Fruit fly (Drosophila melanogaster): ENCODE results near the gene Npc2c.

DNA sequence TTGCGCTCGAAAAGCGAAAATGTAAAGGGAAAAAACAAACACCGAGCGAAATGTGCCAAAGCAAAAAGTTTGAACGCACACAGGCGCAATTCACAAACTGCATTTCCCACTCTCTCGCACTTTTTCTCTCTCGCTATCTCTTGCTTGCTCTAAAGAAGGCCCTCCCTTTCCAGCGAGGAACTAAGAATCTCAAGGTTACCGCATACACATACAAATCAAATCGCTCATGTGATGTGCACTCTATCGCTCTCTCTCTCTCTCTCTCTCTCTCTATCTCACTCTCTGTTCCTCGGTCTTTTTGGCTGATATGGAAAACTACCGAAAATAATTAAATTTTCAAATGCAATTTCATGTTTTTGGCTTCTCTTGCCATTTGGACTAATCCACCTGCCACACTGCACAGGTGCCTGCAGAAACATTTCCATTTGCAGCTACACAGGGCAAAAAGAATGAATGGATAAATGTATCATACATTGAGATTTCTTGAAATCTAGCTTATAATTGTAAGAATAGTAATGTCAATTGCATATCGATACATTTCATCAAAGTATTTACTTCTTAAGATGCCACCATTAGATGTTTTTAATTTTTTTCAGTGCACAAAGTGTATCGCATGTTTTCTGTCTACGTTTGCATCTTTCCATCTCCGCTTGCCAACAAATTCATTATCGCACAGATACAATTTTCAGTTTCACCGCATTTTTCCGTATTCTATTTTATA, 19.4 kb downstream of the Npc2c start:
- TF ChIP-seq svp (GFP tag) (peak; percentile 23), CG9139 (GFP tag; optimal IDR thresholded peaks at IDR 0.05) (peak; percentile 11), CG16779 (tag; optimal IDR thresholded peaks at IDR 0.05) (peak; percentile 33), CG6276 (GFP tag; optimal IDR thresholded peaks at IDR 0.05) (peak; percentile 36), Sox102F (GFP tag; optimal IDR thresholded peaks at IDR 0.05) (peak; percentile 26), spab (GFP tag; optimal IDR thresholded peaks at IDR 0.05) (peak; percentile 47), cyc (GFP tag; optimal IDR thresholded peaks at IDR 0.05) (peak; percentile 46)
